Worm (Caenorhabditis elegans): Measurements from ENCODE around the gene pals-28.

DNA sequence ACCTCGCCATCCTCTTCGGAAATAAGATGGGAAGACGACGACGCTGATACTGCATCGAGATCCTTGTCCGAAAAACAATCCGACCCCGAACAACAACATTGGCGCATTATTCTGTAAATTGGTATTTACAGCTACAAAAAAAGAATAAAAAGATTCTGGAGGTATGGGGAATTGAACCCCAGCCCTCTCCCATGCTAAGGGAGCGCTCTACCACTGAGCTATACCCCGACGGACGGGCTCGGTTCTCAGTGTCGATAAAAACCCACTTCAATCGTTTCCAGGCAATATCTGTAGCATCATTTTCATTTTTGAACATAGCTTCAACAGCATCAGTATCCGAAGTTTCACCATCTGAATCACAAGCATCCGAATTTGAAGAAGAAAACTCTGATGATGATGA, 44.2 kb downstream of the pals-28 start:
- TF ChIP-seq zag-1 (tag; optimal IDR thresholded peaks at IDR 0.05) (no peak), lin-15B (tag; optimal IDR thresholded peaks at IDR 0.05) (no peak), pha-4 (tag; optimal IDR thresholded peaks at IDR 0.05) (no peak), ama-1 (optimal IDR thresholded peaks at IDR 0.05) (no peak), egl-27 (tag; optimal IDR thresholded peaks at IDR 0.05) (no peak), unc-39 (tag; optimal IDR thresholded peaks at IDR 0.05) (no peak), egl-5 (tag; optimal IDR thresholded peaks at IDR 0.05) (no peak), ztf-11 (tag; optimal IDR thresholded peaks at IDR 0.05) (no peak), mml-1 (tag; optimal IDR thresholded peaks at IDR 0.05) (no peak)
